Fruit fly (Drosophila melanogaster) whole organism, embryonic: ENCODE measurements around the gene QC.

Source experiments
- CG10543 ChIP-seq: fragments of 200-800 bp; sonication (Bioruptor generic); optimal IDR thresholded peaks from 3 replicates; lab custom pipeline; 2017; ENCODE audit warnings: missing biosample characterization, mild to moderate bottlenecking, missing genetic modification characterization, moderate library complexity
- CG11085 ChIP-seq: fragments of 200-800 bp; sonication (Bioruptor generic); IDR thresholded peaks from 2 replicates; pipeline ENCODE4 v1.3.6; 2022; ENCODE audit warnings: missing biosample characterization, missing genetic modification characterization
- CG11696 ChIP-seq: fragments of 200-800 bp; sonication (Bioruptor generic); IDR thresholded peaks from 2 replicates; pipeline ENCODE4 v1.3.6; 2022; ENCODE audit warnings: missing biosample characterization, missing genetic modification characterization
- CG12391 ChIP-seq: fragments of 200-800 bp; sonication (Bioruptor generic); optimal IDR thresholded peaks from 3 replicates; lab custom pipeline; 2018; ENCODE audit warnings: missing biosample characterization, mild to moderate bottlenecking, missing genetic modification characterization, moderate library complexity
- CG12659 ChIP-seq: fragments of 200-800 bp; sonication (Bioruptor generic); optimal IDR thresholded peaks from 3 replicates; lab custom pipeline; 2017; ENCODE audit warnings: mild to moderate bottlenecking, missing biosample characterization, missing genetic modification reagents, missing genetic modification characterization
- CG14050 ChIP-seq: fragments of 200-800 bp; sonication (Bioruptor generic); IDR thresholded peaks from 3 replicates; pipeline ENCODE4 v1.3.6; 2022; ENCODE audit warnings: missing biosample characterization, missing genetic modification characterization
- CG14710 ChIP-seq: fragments of 200-800 bp; sonication (Bioruptor generic); optimal IDR thresholded peaks from 3 replicates; lab custom pipeline; 2019; ENCODE audit warnings: missing biosample characterization, mild to moderate bottlenecking, missing genetic modification characterization, moderate library complexity
- CG15073 ChIP-seq: fragments of 200-800 bp; sonication (Bioruptor generic); optimal IDR thresholded peaks from 2 replicates; lab custom pipeline; 2016; ENCODE audit warnings: missing biosample characterization, missing genetic modification characterization
- CG16779 ChIP-seq: fragments of 200-800 bp; sonication (Bioruptor generic); IDR thresholded peaks from 2 replicates; pipeline ENCODE4 v1.3.6; 2022; ENCODE audit warnings: missing biosample characterization, missing genetic modification characterization
- CG2120 ChIP-seq: fragments of 200-800 bp; sonication (Bioruptor generic); optimal IDR thresholded peaks from 3 replicates; lab custom pipeline; 2016; ENCODE audit warnings: missing biosample characterization, missing genetic modification characterization
- CG2129 ChIP-seq: fragments of 200-800 bp; sonication (Bioruptor generic); IDR thresholded peaks from 2 replicates; pipeline ENCODE4 v1.3.6; 2022; ENCODE audit warnings: missing biosample characterization, missing genetic modification characterization; ENCODE audit not compliant: partially characterized antibody
- CG30403 ChIP-seq: fragments of 200-800 bp; sonication (Bioruptor generic); optimal IDR thresholded peaks from 3 replicates; lab custom pipeline; 2016; ENCODE audit warnings: missing biosample characterization, missing genetic modification characterization
- CG30431 ChIP-seq: fragments of 200-800 bp; sonication (Bioruptor generic); optimal IDR thresholded peaks from 2 replicates; lab custom pipeline; 2017; ENCODE audit warnings: missing biosample characterization, missing genetic modification characterization
- CG3163 ChIP-seq: fragments of 200-800 bp; sonication (Bioruptor generic); optimal IDR thresholded peaks from 3 replicates; lab custom pipeline; 2016; ENCODE audit warnings: missing biosample characterization, missing genetic modification characterization
- CG34224 ChIP-seq: fragments of 200-800 bp; sonication (Bioruptor generic); IDR thresholded peaks from 3 replicates; pipeline ENCODE4 v1.3.6; 2022; ENCODE audit warnings: missing biosample characterization, missing genetic modification characterization; ENCODE audit not compliant: partially characterized antibody
- CG42726 ChIP-seq: fragments of 200-800 bp; sonication (Bioruptor generic); IDR thresholded peaks from 2 replicates; pipeline ENCODE4 v1.3.6; 2022; ENCODE audit warnings: missing biosample characterization, missing genetic modification characterization; ENCODE audit not compliant: partially characterized antibody
- CG4328 ChIP-seq: fragments of 200-800 bp; sonication (Bioruptor generic); optimal IDR thresholded peaks from 3 replicates; lab custom pipeline; 2017; ENCODE audit warnings: missing biosample characterization, missing genetic modification reagents, missing genetic modification characterization
- CG4360 ChIP-seq: fragments of 200-800 bp; sonication (Bioruptor generic); IDR thresholded peaks from 2 replicates; pipeline ENCODE4 v1.3.6; 2022; ENCODE audit warnings: missing biosample characterization, missing genetic modification characterization
- CG43689 ChIP-seq: fragments of 200-800 bp; sonication (Bioruptor generic); IDR thresholded peaks from 2 replicates; pipeline ENCODE4 v1.3.6; 2022; ENCODE audit warnings: missing biosample characterization, missing genetic modification characterization
- CG5180 ChIP-seq: fragments of 200-800 bp; sonication (Bioruptor generic); optimal IDR thresholded peaks from 3 replicates; lab custom pipeline; 2017; ENCODE audit warnings: missing biosample characterization, missing genetic modification characterization, mild to moderate bottlenecking, moderate library complexity, missing genetic modification reagents
- Camta ChIP-seq: fragments of 200-800 bp; sonication (Bioruptor generic); optimal IDR thresholded peaks from 2 replicates; lab custom pipeline; 2016; ENCODE audit warnings: missing biosample characterization, missing genetic modification characterization
- HLHmδ ChIP-seq: fragments of 200-800 bp; sonication (Bioruptor generic); optimal IDR thresholded peaks from 2 replicates; lab custom pipeline; 2018; ENCODE audit warnings: missing biosample characterization, mild to moderate bottlenecking, missing genetic modification characterization, moderate library complexity
- Hand ChIP-seq: fragments of 200-800 bp; sonication (Bioruptor generic); optimal IDR thresholded peaks from 2 replicates; lab custom pipeline; 2017; ENCODE audit warnings: mild to moderate bottlenecking, missing biosample characterization, missing genetic modification reagents, missing genetic modification characterization
- Hmx ChIP-seq: fragments of 200-800 bp; sonication (Bioruptor generic); optimal IDR thresholded peaks from 2 replicates; lab custom pipeline; 2016; ENCODE audit warnings: missing biosample characterization, missing genetic modification characterization
- Hr78 ChIP-seq, 2 experiments: fragments of 200-800 bp in 1 of 2; fragments of >200 bp in 1 of 2; sonication (Bioruptor generic) in 1 of 2; optimal IDR thresholded peaks; 2 replicates each; lab custom pipeline; 2017 to 2019; ENCODE audit warnings: missing biosample characterization in 2 of 2, missing genetic modification characterization in 2 of 2, mild to moderate bottlenecking in 1 of 2, moderate library complexity in 1 of 2
- Mad ChIP-seq: fragments of 200-800 bp; sonication (Bioruptor generic); optimal IDR thresholded peaks from 2 replicates; lab custom pipeline; 2016; ENCODE audit warnings: missing biosample characterization, missing genetic modification characterization
- NK7.1 ChIP-seq: fragments of 200-800 bp; sonication (Bioruptor generic); optimal IDR thresholded peaks from 3 replicates; lab custom pipeline; 2016; ENCODE audit warnings: missing biosample characterization, missing genetic modification characterization
- Scr ChIP-seq: fragments of 200-800 bp; sonication (Bioruptor generic); IDR thresholded peaks from 2 replicates; pipeline ENCODE4 v1.3.6; 2022; ENCODE audit warnings: missing biosample characterization, missing genetic modification characterization; ENCODE audit not compliant: partially characterized antibody
- Sin3A ChIP-seq: fragments of >200 bp; optimal IDR thresholded peaks from 2 replicates; lab custom pipeline; 2018
- al ChIP-seq: fragments of 200-800 bp; sonication (Bioruptor generic); IDR thresholded peaks from 2 replicates; pipeline ENCODE4 v1.3.6; 2022; ENCODE audit warnings: missing biosample characterization, missing genetic modification characterization
- ash1 ChIP-seq: fragments of 200-800 bp; sonication (Bioruptor generic); optimal IDR thresholded peaks from 2 replicates; lab custom pipeline; 2018; ENCODE audit warnings: missing biosample characterization, mild to moderate bottlenecking, missing genetic modification characterization
- cas ChIP-seq: fragments of 200-800 bp; sonication (Bioruptor generic); IDR thresholded peaks from 2 replicates; pipeline ENCODE4 v1.3.6; 2022; ENCODE audit warnings: missing biosample characterization, missing genetic modification characterization
- cg ChIP-seq: fragments of 200-800 bp; sonication (Bioruptor generic); optimal IDR thresholded peaks from 3 replicates; lab custom pipeline; 2019; ENCODE audit warnings: missing biosample characterization, mild to moderate bottlenecking, missing genetic modification characterization, moderate library complexity
- crol ChIP-seq: fragments of 200-800 bp; sonication (Bioruptor generic); IDR thresholded peaks from 2 replicates; pipeline ENCODE4 v1.3.6; 2022; ENCODE audit warnings: missing biosample characterization, missing genetic modification characterization
- dan ChIP-seq: fragments of 200-800 bp; sonication (Bioruptor generic); IDR thresholded peaks from 2 replicates; pipeline ENCODE4 v1.3.6; 2022; ENCODE audit warnings: missing biosample characterization, missing genetic modification characterization
- dpn ChIP-seq, 2 experiments: fragments of 200-800 bp; sonication (Bioruptor generic); optimal IDR thresholded peaks; 3 replicates each; lab custom pipeline; 2016; ENCODE audit warnings: missing biosample characterization in 2 of 2, missing genetic modification characterization in 2 of 2
- exex ChIP-seq: fragments of 200-800 bp; sonication (Bioruptor generic); optimal IDR thresholded peaks from 4 replicates; lab custom pipeline; 2018; ENCODE audit warnings: missing biosample characterization, mild to moderate bottlenecking, missing genetic modification characterization, moderate library complexity
- fd102C ChIP-seq: fragments of 200-800 bp; sonication (Bioruptor generic); optimal IDR thresholded peaks from 2 replicates; lab custom pipeline; 2018; ENCODE audit warnings: missing biosample characterization, mild to moderate bottlenecking, missing genetic modification characterization, moderate library complexity
- knrl ChIP-seq: fragments of 200-800 bp; sonication (Bioruptor generic); IDR thresholded peaks from 3 replicates; pipeline ENCODE4 v1.3.6; 2022; ENCODE audit warnings: missing biosample characterization, missing genetic modification characterization; ENCODE audit not compliant: partially characterized antibody
- mam ChIP-seq: fragments of 200-800 bp; sonication (Bioruptor generic); optimal IDR thresholded peaks from 3 replicates; lab custom pipeline; 2016; ENCODE audit warnings: missing biosample characterization, missing genetic modification characterization
- mirr ChIP-seq: fragments of 200-800 bp; sonication (Bioruptor generic); optimal IDR thresholded peaks from 3 replicates; lab custom pipeline; 2018; ENCODE audit warnings: missing biosample characterization, mild to moderate bottlenecking, missing genetic modification characterization
- nerfin-1 ChIP-seq: fragments of 200-800 bp; sonication (Bioruptor generic); optimal IDR thresholded peaks from 3 replicates; lab custom pipeline; 2019; ENCODE audit warnings: missing biosample characterization, mild to moderate bottlenecking, missing genetic modification characterization, moderate library complexity
- org-1 ChIP-seq: fragments of 200-800 bp; sonication (Bioruptor generic); optimal IDR thresholded peaks from 2 replicates; lab custom pipeline; 2017; ENCODE audit warnings: missing biosample characterization, missing genetic modification characterization
- pfk ChIP-seq: fragments of 200-800 bp; sonication (Bioruptor generic); optimal IDR thresholded peaks from 2 replicates; lab custom pipeline; 2018; ENCODE audit warnings: missing biosample characterization, mild to moderate bottlenecking, missing genetic modification characterization, moderate library complexity
- pita ChIP-seq: fragments of 200-800 bp; sonication (Bioruptor generic); optimal IDR thresholded peaks from 2 replicates; lab custom pipeline; 2017; ENCODE audit warnings: missing biosample characterization, mild to moderate bottlenecking, missing genetic modification characterization
- run ChIP-seq: fragments of 200-800 bp; sonication (Bioruptor generic); optimal IDR thresholded peaks from 3 replicates; lab custom pipeline; 2018; ENCODE audit warnings: missing biosample characterization, mild to moderate bottlenecking, missing genetic modification characterization
- scrt ChIP-seq: fragments of 200-800 bp; sonication (Bioruptor generic); optimal IDR thresholded peaks from 2 replicates; lab custom pipeline; 2018; ENCODE audit warnings: missing biosample characterization, mild to moderate bottlenecking, missing genetic modification characterization, moderate library complexity
- shn ChIP-seq: fragments of 200-800 bp; sonication (Bioruptor generic); optimal IDR thresholded peaks from 3 replicates; lab custom pipeline; 2016; ENCODE audit warnings: missing biosample characterization, missing genetic modification characterization
- sim ChIP-seq: fragments of 200-800 bp; sonication (Bioruptor generic); IDR thresholded peaks from 2 replicates; pipeline ENCODE4 v1.3.6; 2022; ENCODE audit warnings: missing biosample characterization, missing genetic modification characterization
- sr ChIP-seq: fragments of 200-800 bp; sonication (Bioruptor generic); IDR thresholded peaks from 3 replicates; pipeline ENCODE4 v1.3.6; 2022; ENCODE audit warnings: missing biosample characterization, missing genetic modification characterization
- tgo ChIP-seq: fragments of 200-800 bp; sonication (Bioruptor generic); IDR thresholded peaks from 3 replicates; pipeline ENCODE4 v1.3.6; 2022; ENCODE audit warnings: missing biosample characterization, missing genetic modification characterization

Gene QC

dm6 chr3L:5856919-5857318, 45.3 kb downstream of the QC start (continued):
- TF ChIP-seq dan (GFP tag; lab: Robert Waterston, UW) (peak; percentile 58), CG30431 (peak; percentile 63), CG11085 (GFP tag; lab: Robert Waterston, UW) (no peak), fd102C (peak; percentile 94), mirr (GFP tag; lab: Kevin White, UChicago) (no peak), sim (no peak), Scr (GFP tag; lab: Robert Waterston, UW) (no peak), al (GFP tag; lab: Robert Waterston, UW) (no peak), scrt (GFP tag; lab: Kevin White, UChicago) (no peak), CG15073 (GFP tag; lab: Kevin White, UChicago) (no peak), nerfin-1 (peak; percentile 11), CG4360 (GFP tag; lab: Robert Waterston, UW) (no peak), run (tag; lab: Kevin White, UChicago) (no peak), CG2120 (GFP tag; lab: Kevin White, UChicago) (no peak), Camta (GFP tag; lab: Kevin White, UChicago) (peak; percentile 19), CG12391 (tag; lab: Kevin White, UChicago) (peak; percentile 59), CG16779 (GFP tag; lab: Robert Waterston, UW) (no peak), NK7.1 (GFP tag; lab: Kevin White, UChicago) (peak; percentile 14), CG30403 (no peak), cas (GFP tag; lab: Robert Waterston, UW) (no peak), pita (GFP tag; lab: Kevin White, UChicago) (no peak), Hand (GFP tag; lab: Kevin White, UChicago) (no peak), CG4328 (GFP tag; lab: Kevin White, UChicago) (no peak), CG12659 (GFP tag; lab: Kevin White, UChicago) (no peak), CG11696 (GFP tag; lab: Robert Waterston, UW) (no peak), CG43689 (no peak), sr (GFP tag; lab: Robert Waterston, UW) (no peak), exex (tag; lab: Kevin White, UChicago) (no peak), Mad (GFP tag; lab: Kevin White, UChicago) (peak; percentile 5), Hmx (no peak), CG42726 (GFP tag; lab: Robert Waterston, UW) (no peak), Hr78 (GFP tag; optimal IDR thresholded peaks at IDR 0.05; lab: Kevin White, UChicago) (no peak), Sin3A (lab: Kevin White, UChicago) (no peak), CG10543 (GFP tag; lab: Kevin White, UChicago) (no peak), CG3163 (GFP tag; lab: Kevin White, UChicago) (no peak), org-1 (GFP tag; lab: Kevin White, UChicago) (peak; percentile 22), shn (GFP tag; lab: Kevin White, UChicago) (peak; percentile 39), CG14710 (tag; lab: Kevin White, UChicago) (peak; percentile 72), CG14050 (GFP tag; lab: Robert Waterston, UW) (no peak), crol (GFP tag; lab: Robert Waterston, UW) (no peak), mam (no peak), CG34224 (GFP tag; lab: Robert Waterston, UW) (no peak), CG5180 (GFP tag; lab: Kevin White, UChicago) (no peak), CG2129 (GFP tag; lab: Robert Waterston, UW) (no peak), HLHmδ (GFP tag; lab: Kevin White, UChicago) (no peak), cg (GFP tag; lab: Kevin White, UChicago) (no peak), tgo (GFP tag; lab: Robert Waterston, UW) (no peak), dpn (GFP tag; optimal IDR thresholded peaks at IDR 0.05; lab: Kevin White, UChicago) (peak in 1 of 2 experiments; percentile 7), knrl (no peak), ash1 (no peak), pfk (no peak)
